Fruit fly (Drosophila melanogaster) whole organism, wandering third instar larva: ENCODE results near the gene CG11334.

Experiments used
- CG32264 ChIP-seq: fragments of 200-800 bp; sonication (Bioruptor generic); optimal IDR thresholded peaks from 2 replicates; lab custom pipeline; 2016; ENCODE audit warnings: missing biosample characterization, missing genetic modification characterization
- CG9705 ChIP-seq: fragments of 200-800 bp; sonication (Bioruptor generic); optimal IDR thresholded peaks from 2 replicates; lab custom pipeline; 2018; ENCODE audit warnings: missing biosample characterization, mild to moderate bottlenecking, missing genetic modification characterization
- CrebA ChIP-seq: fragments of 200-800 bp; sonication (Bioruptor generic); optimal IDR thresholded peaks from 2 replicates; lab custom pipeline; 2016; ENCODE audit warnings: missing biosample characterization, mild to moderate bottlenecking, missing genetic modification characterization, borderline replicate concordance
- Dfd ChIP-seq: fragments of >200 bp; optimal IDR thresholded peaks from 2 replicates; lab custom pipeline; 2017; ENCODE audit warnings: missing biosample characterization, missing genetic modification characterization
- Dif ChIP-seq: fragments of 200-275, 200-300 bp; sonication (Bioruptor generic); optimal IDR thresholded peaks from 2 replicates; lab custom pipeline; 2018; ENCODE audit warnings: missing biosample characterization, missing genetic modification characterization; ENCODE audit not compliant: partially characterized antibody
- GATAd ChIP-seq: sonication (Bioruptor generic); optimal IDR thresholded peaks from 2 replicates; lab custom pipeline; 2016; ENCODE audit warnings: missing biosample characterization, missing genetic modification characterization
- HLH106 ChIP-seq: fragments of 200-800 bp; optimal IDR thresholded peaks from 3 replicates; lab custom pipeline; 2019; ENCODE audit warnings: missing biosample characterization, mild to moderate bottlenecking, missing genetic modification characterization, moderate library complexity
- Hnf4 ChIP-seq: fragments of 200-800 bp; sonication (Bioruptor generic); optimal IDR thresholded peaks from 2 replicates; lab custom pipeline; 2016; ENCODE audit warnings: missing biosample characterization, mild to moderate bottlenecking, missing genetic modification characterization
- Hr78 ChIP-seq: fragments of >200 bp; optimal IDR thresholded peaks from 2 replicates; lab custom pipeline; 2017; ENCODE audit warnings: missing biosample characterization, missing genetic modification characterization
- Hr83 ChIP-seq: fragments of 200-300 bp; sonication (Bioruptor generic); optimal IDR thresholded peaks from 2 replicates; lab custom pipeline; 2016; ENCODE audit warnings: missing biosample characterization, mild to moderate bottlenecking, missing genetic modification characterization, moderate library complexity; ENCODE audit not compliant: poor library complexity, severe bottlenecking
- Jra ChIP-seq: sonication (Bioruptor generic); optimal IDR thresholded peaks from 2 replicates; lab custom pipeline; 2016; ENCODE audit warnings: missing biosample characterization, missing genetic modification characterization
- Myc ChIP-seq: fragments of >200 bp; optimal IDR thresholded peaks from 2 replicates; lab custom pipeline; 2017
- N ChIP-seq: fragments of >200 bp; optimal IDR thresholded peaks from 2 replicates; lab custom pipeline; 2018; ENCODE audit warnings: missing biosample characterization, missing external identifiers, missing genetic modification characterization
- OdsH ChIP-seq: fragments of 200-800 bp; sonication (Bioruptor generic); optimal IDR thresholded peaks from 2 replicates; lab custom pipeline; 2016; ENCODE audit warnings: missing biosample characterization, mild to moderate bottlenecking, missing genetic modification characterization
- Rel ChIP-seq, 2 experiments: fragments of 200-800 bp; sonication (Bioruptor generic) in 1 of 2; optimal IDR thresholded peaks; 2 replicates in 1 of 2; 3 replicates in 1 of 2; lab custom pipeline; 2016 to 2019; ENCODE audit warnings: mild to moderate bottlenecking in 2 of 2, missing biosample characterization in 2 of 2, missing genetic modification characterization in 2 of 2, moderate library complexity in 1 of 2
- Vsx2 ChIP-seq: fragments of 200-300, 225-300 bp; sonication (Bioruptor generic); optimal IDR thresholded peaks from 2 replicates; lab custom pipeline; 2018; ENCODE audit warnings: missing biosample characterization, missing genetic modification characterization; ENCODE audit not compliant: partially characterized antibody
- br ChIP-seq: fragments of 200-800 bp; sonication (Bioruptor generic); optimal IDR thresholded peaks from 2 replicates; lab custom pipeline; 2016; ENCODE audit warnings: missing biosample characterization, missing genetic modification characterization
- brk ChIP-seq: fragments of 200-800 bp; sonication (Bioruptor generic); optimal IDR thresholded peaks from 2 replicates; lab custom pipeline; 2016; ENCODE audit warnings: missing biosample characterization, mild to moderate bottlenecking, missing genetic modification characterization
- dmrt93B ChIP-seq: fragments of 200-800 bp; sonication (Bioruptor generic); optimal IDR thresholded peaks from 2 replicates; lab custom pipeline; 2018; ENCODE audit warnings: missing biosample characterization, mild to moderate bottlenecking, missing genetic modification characterization
- dsf ChIP-seq: sonication (Bioruptor generic); optimal IDR thresholded peaks from 2 replicates; lab custom pipeline; 2016; ENCODE audit warnings: missing biosample characterization, missing genetic modification characterization, borderline replicate concordance
- ey ChIP-seq: fragments of 200-800 bp; sonication (Bioruptor generic); optimal IDR thresholded peaks from 2 replicates; lab custom pipeline; 2016; ENCODE audit warnings: missing biosample characterization, missing genetic modification characterization
- foxo ChIP-seq, 2 experiments: fragments of 200-800 bp; sonication (Bioruptor generic); optimal IDR thresholded peaks; 2 replicates in 1 of 2; 3 replicates in 1 of 2; lab custom pipeline; 2016 to 2017; ENCODE audit warnings: missing biosample characterization in 2 of 2, missing genetic modification characterization in 2 of 2
- jim ChIP-seq: fragments of 175-275, 200-325 bp; sonication (Bioruptor generic); optimal IDR thresholded peaks from 2 replicates; lab custom pipeline; 2016; ENCODE audit warnings: missing biosample characterization, mild to moderate bottlenecking, missing genetic modification characterization
- lola ChIP-seq: fragments of >200 bp; optimal IDR thresholded peaks from 2 replicates; lab custom pipeline; 2017; ENCODE audit warnings: missing biosample characterization, missing genetic modification characterization
- pan ChIP-seq: fragments of >200 bp; optimal IDR thresholded peaks from 2 replicates; lab custom pipeline; 2017
- psq ChIP-seq: fragments of 200-800 bp; sonication (Bioruptor generic); optimal IDR thresholded peaks from 3 replicates; lab custom pipeline; 2017; ENCODE audit warnings: missing biosample characterization, mild to moderate bottlenecking, missing genetic modification characterization, moderate library complexity
- rgr ChIP-seq: fragments of 200-800 bp; sonication (Bioruptor generic); optimal IDR thresholded peaks from 3 replicates; lab custom pipeline; 2016; ENCODE audit warnings: missing biosample characterization, mild to moderate bottlenecking, missing genetic modification characterization
- sage ChIP-seq: fragments of 200-800 bp; sonication (Bioruptor generic); optimal IDR thresholded peaks from 2 replicates; lab custom pipeline; 2016; ENCODE audit warnings: missing biosample characterization, mild to moderate bottlenecking, missing genetic modification characterization
- sv ChIP-seq: fragments of 200-800 bp; sonication (Bioruptor generic); optimal IDR thresholded peaks from 3 replicates; lab custom pipeline; 2016; ENCODE audit warnings: missing biosample characterization, missing genetic modification characterization
- usp ChIP-seq: fragments of >200 bp; optimal IDR thresholded peaks from 2 replicates; lab custom pipeline; 2017; ENCODE audit warnings: missing biosample characterization, missing genetic modification characterization
- woc ChIP-seq: sonication (Bioruptor generic); optimal IDR thresholded peaks from 2 replicates; lab custom pipeline; 2016; ENCODE audit warnings: missing biosample characterization, mild to moderate bottlenecking, missing genetic modification characterization

CG11334 gene

DNA sequence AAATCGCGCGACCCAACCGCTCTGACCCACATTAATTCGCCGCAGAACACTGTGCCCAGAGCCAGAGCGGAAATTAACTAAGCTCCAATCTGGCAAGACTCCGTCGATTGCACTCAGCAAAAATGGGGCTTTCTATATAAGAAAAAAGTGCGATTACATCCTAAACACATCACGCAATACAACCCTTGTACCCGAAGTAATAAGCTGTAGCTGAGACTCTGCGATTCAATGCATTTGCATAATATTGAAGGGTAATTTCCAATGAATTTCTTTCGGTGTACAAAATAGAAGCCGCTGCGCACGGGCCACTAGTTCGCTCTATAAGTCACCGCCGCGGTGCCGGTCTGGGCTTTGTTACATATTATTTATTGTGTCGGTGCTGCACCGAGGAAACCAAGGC lies 19.3 kb upstream of the CG11334 start:
- no peak for TF ChIP-seq br (GFP tag; lab: Kevin White, UChicago)
- TF ChIP-seq pan, result no peak
- no peak for TF ChIP-seq dsf (GFP tag; lab: Kevin White, UChicago)
- TF ChIP-seq woc (GFP tag; lab: Kevin White, UChicago), result no peak

DNA sequence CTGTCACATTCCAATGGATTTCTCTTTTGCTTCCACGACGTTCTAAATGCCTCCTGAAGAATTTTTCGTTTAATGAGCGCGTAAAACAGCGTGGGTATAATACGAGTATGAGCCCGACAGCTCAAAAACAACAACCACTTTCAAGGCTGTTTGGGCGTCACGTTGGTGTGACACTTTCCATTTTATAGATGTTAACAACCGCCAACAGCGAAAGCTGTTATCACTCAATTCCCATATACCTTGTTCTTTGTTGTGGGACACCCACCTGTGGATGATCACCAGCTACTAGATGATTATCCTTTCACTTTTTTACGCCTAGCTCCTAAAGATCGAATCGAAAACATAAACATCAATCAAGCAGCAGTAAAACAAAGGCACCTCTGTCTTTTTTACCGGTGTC lies 14.3 kb upstream of the CG11334 start:
- no peak for TF ChIP-seq sv (GFP tag; lab: Kevin White, UChicago)
- no peak for TF ChIP-seq CG32264 (GFP tag; lab: Kevin White, UChicago)
- no peak for TF ChIP-seq GATAd (GFP tag; lab: Kevin White, UChicago)
- TF ChIP-seq Dfd (GFP tag; lab: Kevin White, UChicago), result no peak
- TF ChIP-seq psq (GFP tag; lab: Kevin White, UChicago), result no peak
- no peak for TF ChIP-seq CG9705 (GFP tag; lab: Kevin White, UChicago)
- no peak for TF ChIP-seq ey (GFP tag; lab: Kevin White, UChicago)
- no peak for TF ChIP-seq dsf (GFP tag; lab: Kevin White, UChicago)
- no peak for TF ChIP-seq Myc (lab: Kevin White, UChicago)

DNA sequence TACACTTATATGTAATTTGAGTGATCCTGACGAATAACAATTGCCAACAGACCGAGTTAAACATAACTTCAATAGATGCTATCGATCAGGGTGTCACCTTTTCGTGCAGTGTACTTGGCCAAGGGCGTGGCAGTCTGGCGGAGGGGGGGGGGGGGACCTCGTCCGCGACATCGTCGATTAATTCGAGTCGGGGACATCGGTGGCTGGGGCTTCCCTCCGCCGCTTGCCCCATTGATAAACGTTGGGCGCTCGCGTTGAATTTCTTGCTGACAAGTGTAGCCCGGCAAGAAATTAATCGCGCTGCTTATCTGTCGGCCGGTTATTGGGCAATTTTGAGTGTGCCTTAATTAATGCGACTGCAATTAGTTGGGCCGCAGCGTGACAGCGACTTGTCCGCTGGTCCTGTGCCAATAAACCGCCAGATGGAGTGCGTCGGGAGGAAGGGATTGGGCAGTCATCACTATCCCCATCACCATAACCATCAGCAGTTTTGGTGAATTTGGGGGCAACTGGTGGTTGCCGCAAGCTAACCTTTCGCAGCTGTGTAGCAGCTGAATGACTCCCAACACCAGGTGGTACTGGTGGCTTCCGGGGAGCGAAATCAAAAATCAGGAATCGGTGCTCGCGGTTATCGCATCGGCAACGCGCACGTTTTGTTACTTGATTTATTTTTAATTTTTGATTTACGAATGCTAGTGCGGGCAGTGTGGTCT lies 382 bp downstream of the CG11334 start:
- TF ChIP-seq OdsH (GFP tag; lab: Kevin White, UChicago) (peak; percentile 26), dsf (GFP tag; lab: Kevin White, UChicago) (no peak), foxo (GFP tag; optimal IDR thresholded peaks at IDR 0.05; lab: Kevin White, UChicago) (peak in 1 of 2 experiments; percentile 48), CG9705 (GFP tag; lab: Kevin White, UChicago) (no peak), Hnf4 (GFP tag; lab: Kevin White, UChicago) (no peak), GATAd (GFP tag; lab: Kevin White, UChicago) (no peak), Dif (GFP tag; lab: Kevin White, UChicago) (no peak), Vsx2 (GFP tag; lab: Kevin White, UChicago) (no peak), CG32264 (GFP tag; lab: Kevin White, UChicago) (no peak), usp (GFP tag; lab: Kevin White, UChicago) (no peak), Jra (GFP tag; lab: Kevin White, UChicago) (no peak), pan (no peak), rgr (GFP tag; lab: Kevin White, UChicago) (peak; percentile 36), jim (GFP tag; lab: Kevin White, UChicago) (no peak), lola (no peak), dmrt93B (GFP tag; lab: Kevin White, UChicago) (no peak), Rel (GFP tag; optimal IDR thresholded peaks at IDR 0.05; lab: Kevin White, UChicago) (no peak), Rel (tag; optimal IDR thresholded peaks at IDR 0.05; lab: Kevin White, UChicago) (peak; percentile 85), sv (GFP tag; lab: Kevin White, UChicago) (no peak), psq (GFP tag; lab: Kevin White, UChicago) (peak; percentile 16), brk (no peak), HLH106 (tag; lab: Kevin White, UChicago) (peak; percentile 4), CrebA (GFP tag; lab: Kevin White, UChicago) (no peak), Dfd (GFP tag; lab: Kevin White, UChicago) (no peak), ey (GFP tag; lab: Kevin White, UChicago) (peak; percentile 15)
- TF ChIP-seq, all 38 proteins: peak for 7

DNA sequence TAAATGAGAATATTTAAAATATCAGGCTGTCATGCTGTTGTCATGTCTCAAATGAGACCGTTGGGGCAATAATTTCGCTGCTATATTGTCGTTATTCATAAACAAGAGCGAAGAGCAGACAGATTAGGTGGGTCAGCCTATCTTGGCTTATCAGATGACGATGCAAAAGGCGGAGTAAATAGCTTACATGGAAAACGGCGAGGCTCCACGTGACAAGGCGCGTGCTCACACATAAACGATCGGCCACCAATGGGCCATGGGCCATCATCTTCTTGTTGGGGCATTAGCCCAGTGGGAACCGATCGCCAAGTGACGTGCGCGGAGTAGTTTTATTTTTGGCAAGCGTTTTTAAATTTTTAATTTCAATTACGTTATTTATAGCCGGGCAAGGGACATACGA lies 1.6 kb downstream of the CG11334 start:
- TF ChIP-seq brk (no peak), Hr83 (no peak), br (GFP tag; lab: Kevin White, UChicago) (no peak), pan (no peak), ey (GFP tag; lab: Kevin White, UChicago) (no peak), N (GFP tag; lab: Kevin White, UChicago) (no peak), sage (no peak), foxo (GFP tag; optimal IDR thresholded peaks at IDR 0.05; lab: Kevin White, UChicago) (no peak), GATAd (GFP tag; lab: Kevin White, UChicago) (no peak), dmrt93B (GFP tag; lab: Kevin White, UChicago) (no peak), Dfd (GFP tag; lab: Kevin White, UChicago) (no peak), CrebA (GFP tag; lab: Kevin White, UChicago) (no peak), Rel (GFP tag; optimal IDR thresholded peaks at IDR 0.05; lab: Kevin White, UChicago) (no peak), Rel (tag; optimal IDR thresholded peaks at IDR 0.05; lab: Kevin White, UChicago) (no peak), lola (no peak), Hr78 (no peak), HLH106 (tag; lab: Kevin White, UChicago) (no peak), CG32264 (GFP tag; lab: Kevin White, UChicago) (no peak)
